Worm (Caenorhabditis elegans) whole organism, L1 larva: Measurements from ENCODE around the gene srx-85.

Experiments
- ceh-8 ChIP-seq: fragments of 200-800 bp; sonication (Bioruptor generic); optimal IDR thresholded peaks from 2 replicates; lab custom pipeline; 2018; ENCODE audit warnings: mild to moderate bottlenecking, missing genetic modification characterization, moderate library complexity, missing compliant biosample characterization
- efl-1 ChIP-seq, 4 experiments: fragments of 150-350 bp; optimal IDR thresholded peaks in 3 of 4; peaks in 1 of 4; 1 replicate in 1 of 4; 2 replicates in 3 of 4; lab custom pipeline; 2014; ENCODE audit warnings: missing biosample characterization in 2 of 4, missing genetic modification characterization in 2 of 4, missing genetic modification reagents in 2 of 4
- hlh-4 ChIP-seq: sonication (generic microtip); optimal IDR thresholded peaks from 2 replicates; lab custom pipeline; 2016; ENCODE audit warnings: mild to moderate bottlenecking, missing genetic modification characterization, missing compliant biosample characterization
- isw-1 ChIP-seq: fragments of 200-800 bp; sonication (Bioruptor generic); IDR thresholded peaks from 2 replicates; pipeline ENCODE4 v1.3.6; 2022; ENCODE audit warnings: missing genetic modification characterization, missing compliant biosample characterization
- mdl-1 ChIP-seq, 2 experiments: fragments of 150-350 bp; optimal IDR thresholded peaks; 2 replicates each; lab custom pipeline; 2014 to 2017; ENCODE audit warnings: missing biosample characterization in 2 of 2, missing genetic modification characterization in 2 of 2, inconsistent platforms in 1 of 2
- mef-2 ChIP-seq: fragments of 150-350 bp; optimal IDR thresholded peaks from 2 replicates; lab custom pipeline; 2014; ENCODE audit warnings: missing biosample characterization, missing genetic modification characterization
- nhr-11 ChIP-seq: fragments of 150-350 bp; optimal IDR thresholded peaks from 2 replicates; lab custom pipeline; 2014; ENCODE audit warnings: missing biosample characterization, missing genetic modification characterization
- nhr-28 ChIP-seq: fragments of 150-350 bp; optimal IDR thresholded peaks from 2 replicates; lab custom pipeline; 2014; ENCODE audit warnings: missing biosample characterization, missing genetic modification characterization
- pag-3 ChIP-seq: sonication (generic microtip); optimal IDR thresholded peaks from 2 replicates; lab custom pipeline; 2017; ENCODE audit warnings: missing genetic modification characterization, mild to moderate bottlenecking, missing compliant biosample characterization, antibody characterized with exemption, borderline replicate concordance; ENCODE audit not compliant: insufficient read depth
- unc-30 ChIP-seq: sonication (generic microtip); optimal IDR thresholded peaks from 2 replicates; lab custom pipeline; 2017; ENCODE audit warnings: missing biosample characterization, missing genetic modification characterization
- unc-86 ChIP-seq: sonication (generic microtip); optimal IDR thresholded peaks from 2 replicates; lab custom pipeline; 2016; ENCODE audit warnings: missing genetic modification characterization, missing compliant biosample characterization
- vab-15 ChIP-seq: sonication (generic microtip); optimal IDR thresholded peaks from 2 replicates; lab custom pipeline; 2017; ENCODE audit warnings: missing genotype, mild to moderate bottlenecking, missing genetic modification characterization, missing compliant biosample characterization
- ztf-11 ChIP-seq, 2 experiments: sonication (generic microtip); optimal IDR thresholded peaks; 2 replicates each; lab custom pipeline; 2016 to 2017; ENCODE audit warnings: missing genetic modification characterization in 2 of 2, missing biosample characterization in 1 of 2, missing compliant biosample characterization in 1 of 2

srx-85 gene

ce11 chrV:11598807-11599206 lies 46.3 kb downstream of the srx-85 start, which contains the start of gene srx-84:
TSS of gene srx-84 (plus strand) at chrV:11599107.
- TF ChIP-seq vab-15 = no peak
- no peak for TF ChIP-seq mef-2
- TF ChIP-seq nhr-11 (tag; lab: Kevin White, UChicago) = no peak
- no peak for TF ChIP-seq isw-1 (GFP tag; lab: Robert Waterston, UW)
- no peak for TF ChIP-seq pag-3 (tag; lab: Kevin White, UChicago)
- no peak for TF ChIP-seq nhr-28
- no peak for TF ChIP-seq mdl-1 (tag; optimal IDR thresholded peaks at IDR 0.05; lab: Kevin White, UChicago)
- TF ChIP-seq hlh-4 (tag; lab: Kevin White, UChicago) = no peak
- TF ChIP-seq ztf-11 (tag; optimal IDR thresholded peaks at IDR 0.05; lab: Kevin White, UChicago) = no peak
- TF ChIP-seq ceh-8 = no peak

DNA sequence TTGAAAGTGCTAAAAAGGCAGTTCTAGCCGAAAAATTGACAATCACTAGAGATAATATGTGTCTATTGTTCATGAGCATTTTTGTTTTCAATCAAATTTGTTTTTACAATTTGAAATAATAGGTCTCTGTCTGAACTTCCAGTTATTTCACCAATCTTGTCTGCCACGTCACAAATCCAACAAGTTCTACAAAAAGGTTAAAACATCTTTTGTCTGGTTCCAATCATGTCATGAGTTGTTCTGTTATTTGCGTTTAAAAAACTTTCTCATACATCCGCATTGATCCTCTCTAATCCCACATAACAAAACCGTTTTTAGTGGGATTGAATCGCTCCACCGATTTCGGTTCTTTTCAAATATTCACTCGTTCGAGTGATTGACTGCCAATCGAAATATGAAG lies 48.3 kb downstream of the srx-85 start, which contains the start of gene F35B12.9:
F35B12.9 (plus strand) TSS at position 372 of the 400 bp plus-strand sequence.
- no peak for TF ChIP-seq unc-86 (tag; lab: Kevin White, UChicago)
- TF ChIP-seq unc-30 = no peak
- TF ChIP-seq efl-1 (optimal IDR thresholded peaks at IDR 0.05; lab: Kevin White, UChicago) = no peak
- TF ChIP-seq efl-1 (GFP tag; optimal IDR thresholded peaks at IDR 0.05 in 1 of 2; lab: Kevin White, UChicago) = peak in 1 of 2 experiments; percentile 60
